Worm (Caenorhabditis elegans) whole organism, L2 larva: ENCODE measurements around the gene ZK177.11.
A peak's percentile ranks its signal among the peaks of the same experiment; 100 is the strongest.

ENCODE experiments used
- C34F6.9 ChIP-seq: fragments of 150-350 bp; optimal IDR thresholded peaks from 2 replicates; lab custom pipeline; 2014; ENCODE audit warnings: missing biosample characterization, missing genetic modification characterization
- F13H6.1 ChIP-seq: sonication (generic microtip); optimal IDR thresholded peaks from 2 replicates; lab custom pipeline; 2016; ENCODE audit warnings: missing genetic modification characterization, missing compliant biosample characterization
- alr-1 ChIP-seq: fragments of 150-350 bp; optimal IDR thresholded peaks from 2 replicates; lab custom pipeline; 2014; ENCODE audit warnings: missing biosample characterization, missing genetic modification characterization
- ama-1 ChIP-seq: fragments of 150-350 bp; optimal IDR thresholded peaks from 2 replicates; lab custom pipeline; 2018; ENCODE audit warnings: inconsistent platforms
- ceh-16 ChIP-seq: fragments of 150-350 bp; optimal IDR thresholded peaks from 2 replicates; lab custom pipeline; 2014; ENCODE audit warnings: missing biosample characterization, missing genetic modification characterization
- crh-2 ChIP-seq: sonication (generic microtip); optimal IDR thresholded peaks from 2 replicates; lab custom pipeline; 2017; ENCODE audit warnings: missing biosample characterization, missing genetic modification characterization
- fos-1 ChIP-seq: fragments of 150-350 bp; optimal IDR thresholded peaks from 2 replicates; lab custom pipeline; 2014; ENCODE audit warnings: missing biosample characterization, missing genetic modification characterization
- gmeb-1 ChIP-seq: fragments of 150-350 bp; optimal IDR thresholded peaks from 2 replicates; lab custom pipeline; 2014; ENCODE audit warnings: missing biosample characterization, missing genetic modification characterization
- lin-11 ChIP-seq: fragments of 150-350 bp; sonication (generic microtip); optimal IDR thresholded peaks from 2 replicates; lab custom pipeline; 2014; ENCODE audit warnings: missing biosample characterization, missing genetic modification characterization, inconsistent platforms, mixed read lengths
- lin-39 ChIP-seq: fragments of 150-350 bp; optimal IDR thresholded peaks from 2 replicates; lab custom pipeline; 2014; ENCODE audit warnings: missing biosample characterization, missing genetic modification reagents, missing genetic modification characterization
- lsy-2 ChIP-seq, 2 experiments: fragments of 150-350 bp in 1 of 2; sonication (generic microtip) in 1 of 2; optimal IDR thresholded peaks; 2 replicates each; lab custom pipeline; 2014 to 2017; ENCODE audit warnings: missing biosample characterization in 2 of 2, missing genetic modification characterization in 2 of 2
- mab-5 ChIP-seq: fragments of 150-350 bp; optimal IDR thresholded peaks from 2 replicates; lab custom pipeline; 2014; ENCODE audit warnings: missing biosample characterization, missing genetic modification characterization
- mbf-1 ChIP-seq: sonication (generic microtip); optimal IDR thresholded peaks from 2 replicates; lab custom pipeline; 2017; ENCODE audit warnings: missing biosample characterization, missing genetic modification characterization
- mdl-1 ChIP-seq, 2 experiments: fragments of 150-350 bp in 1 of 2; sonication (generic microtip) in 1 of 2; optimal IDR thresholded peaks; 2 replicates each; lab custom pipeline; 2017; ENCODE audit warnings: missing biosample characterization in 2 of 2, missing genetic modification characterization in 2 of 2
- nhr-10 ChIP-seq: sonication (generic microtip); optimal IDR thresholded peaks from 2 replicates; lab custom pipeline; 2017; ENCODE audit warnings: missing biosample characterization, missing genetic modification characterization
- nhr-129 ChIP-seq: fragments of 150-350 bp; optimal IDR thresholded peaks from 2 replicates; lab custom pipeline; 2014; ENCODE audit warnings: missing biosample characterization, missing genetic modification characterization
- nhr-21 ChIP-seq: fragments of 150-350 bp; optimal IDR thresholded peaks from 2 replicates; lab custom pipeline; 2014; ENCODE audit warnings: missing biosample characterization, missing genetic modification characterization
- nhr-23 ChIP-seq: fragments of 150-350 bp; optimal IDR thresholded peaks from 2 replicates; lab custom pipeline; 2014; ENCODE audit warnings: missing biosample characterization, missing genetic modification reagents, missing genetic modification characterization
- nhr-25 ChIP-seq: fragments of 150-350 bp; sonication (generic microtip); optimal IDR thresholded peaks from 3 replicates; lab custom pipeline; 2014; ENCODE audit warnings: missing biosample characterization, missing genetic modification characterization
- nhr-77 ChIP-seq: fragments of 150-350 bp; optimal IDR thresholded peaks from 2 replicates; lab custom pipeline; 2014; ENCODE audit warnings: missing biosample characterization, missing genetic modification characterization
- peb-1 ChIP-seq: fragments of 150-350 bp; optimal IDR thresholded peaks from 2 replicates; lab custom pipeline; 2014; ENCODE audit warnings: missing biosample characterization, missing genetic modification characterization
- skn-1 ChIP-seq: sonication (generic microtip); optimal IDR thresholded peaks from 2 replicates; lab custom pipeline; 2017; ENCODE audit warnings: missing biosample characterization, missing genetic modification characterization
- sma-3 ChIP-seq: sonication (generic microtip); optimal IDR thresholded peaks from 2 replicates; lab custom pipeline; 2016; ENCODE audit warnings: missing genetic modification reagents, missing genetic modification characterization, missing compliant biosample characterization
- sma-9 ChIP-seq, 2 experiments: fragments of 150-350 bp in 1 of 2; sonication (generic microtip) in 1 of 2; optimal IDR thresholded peaks; 2 replicates each; lab custom pipeline; 2014 to 2016; ENCODE audit warnings: missing genetic modification characterization in 2 of 2, mild to moderate bottlenecking in 1 of 2, missing biosample characterization in 1 of 2, missing compliant biosample characterization in 1 of 2, missing genetic modification reagents in 1 of 2, moderate library complexity in 1 of 2
- unc-39 ChIP-seq: fragments of 150-350 bp; optimal IDR thresholded peaks from 2 replicates; lab custom pipeline; 2014; ENCODE audit warnings: missing biosample characterization, missing genetic modification characterization
- unc-55 ChIP-seq: fragments of 150-350 bp; sonication (generic microtip); optimal IDR thresholded peaks from 3 replicates; lab custom pipeline; 2014; ENCODE audit warnings: missing biosample characterization, missing genetic modification reagents, missing genetic modification characterization
- ztf-11 ChIP-seq: sonication (generic microtip); optimal IDR thresholded peaks from 2 replicates; lab custom pipeline; 2017; ENCODE audit warnings: missing biosample characterization, missing genetic modification characterization

The ZK177.11 gene

DNA sequence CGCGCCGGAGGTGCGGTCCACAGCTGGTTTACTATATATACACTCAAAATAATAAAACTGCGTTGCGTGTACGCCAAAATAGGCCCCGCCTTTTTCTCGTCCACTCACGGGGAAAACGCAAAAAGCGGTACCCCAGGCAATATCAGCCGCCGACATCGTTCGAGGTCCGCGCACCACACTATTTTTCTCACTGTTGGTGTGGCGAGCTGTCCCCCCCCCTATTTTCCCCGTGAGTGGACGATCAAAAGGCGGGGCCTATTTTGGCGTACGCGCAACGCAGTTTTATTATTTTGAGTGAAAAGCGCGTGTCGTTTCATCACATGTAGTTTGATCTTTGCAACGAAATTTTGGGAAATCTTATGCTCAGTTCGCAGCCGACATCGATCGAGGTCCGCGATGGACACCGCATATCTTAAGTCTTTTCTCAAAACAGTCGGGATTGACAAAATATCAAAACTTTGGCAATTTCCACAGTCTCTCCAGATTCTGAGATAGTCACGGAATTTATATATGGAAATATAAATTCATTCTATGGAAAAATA, 42.4 kb downstream of the ZK177.11 start:
- TF ChIP-seq ama-1 (lab: Kevin White, UChicago): no peak
- TF ChIP-seq nhr-23 (tag; lab: Kevin White, UChicago): no peak
- TF ChIP-seq gmeb-1: no peak
- TF ChIP-seq ceh-16: no peak
- no peak for TF ChIP-seq mab-5
- no peak for TF ChIP-seq unc-55
- no peak for TF ChIP-seq ztf-11 (tag; lab: Kevin White, UChicago)
- no peak for TF ChIP-seq F13H6.1 (tag; lab: Kevin White, UChicago)
- no peak for TF ChIP-seq nhr-77 (tag; lab: Kevin White, UChicago)

DNA sequence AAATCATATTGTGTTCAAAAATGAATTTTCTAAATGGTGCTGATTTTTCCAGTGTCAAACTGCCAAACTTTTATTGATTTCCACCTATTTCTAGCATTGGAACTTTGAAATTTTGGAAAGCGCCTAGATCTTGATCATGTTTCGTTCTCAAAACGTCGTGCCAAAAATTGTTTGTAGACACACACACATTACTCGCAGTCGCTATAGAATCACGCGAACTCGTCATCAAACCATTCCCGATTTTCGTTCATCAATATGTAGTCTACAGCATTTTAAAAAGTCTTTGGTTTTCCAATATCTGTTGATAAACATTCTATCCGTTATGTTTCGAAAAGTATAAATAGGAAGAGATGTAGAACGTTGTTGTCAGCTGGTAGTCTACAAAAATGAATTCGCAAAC, 47.5 kb downstream of the ZK177.11 start, which contains the start of the genes C17C3.1 and C17C3.15:
Gene C17C3.1 (plus strand): TSS at position 301 of the 400 bp plus-strand sequence.
Gene C17C3.15 (plus strand): TSS at position 383 of the 400 bp plus-strand sequence.
- TF ChIP-seq alr-1 (tag; lab: Kevin White, UChicago): no peak
- no peak for TF ChIP-seq mbf-1 (tag; lab: Kevin White, UChicago)
- no peak for TF ChIP-seq peb-1 (tag; lab: Kevin White, UChicago)
- TF ChIP-seq gmeb-1: no peak
- peak; percentile 5 for TF ChIP-seq sma-9 (GFP tag; optimal IDR thresholded peaks at IDR 0.05; lab: Kevin White, UChicago)
- no peak for TF ChIP-seq sma-9 (tag; optimal IDR thresholded peaks at IDR 0.05; lab: Kevin White, UChicago)
- TF ChIP-seq, all 48 proteins: peak for 1

DNA sequence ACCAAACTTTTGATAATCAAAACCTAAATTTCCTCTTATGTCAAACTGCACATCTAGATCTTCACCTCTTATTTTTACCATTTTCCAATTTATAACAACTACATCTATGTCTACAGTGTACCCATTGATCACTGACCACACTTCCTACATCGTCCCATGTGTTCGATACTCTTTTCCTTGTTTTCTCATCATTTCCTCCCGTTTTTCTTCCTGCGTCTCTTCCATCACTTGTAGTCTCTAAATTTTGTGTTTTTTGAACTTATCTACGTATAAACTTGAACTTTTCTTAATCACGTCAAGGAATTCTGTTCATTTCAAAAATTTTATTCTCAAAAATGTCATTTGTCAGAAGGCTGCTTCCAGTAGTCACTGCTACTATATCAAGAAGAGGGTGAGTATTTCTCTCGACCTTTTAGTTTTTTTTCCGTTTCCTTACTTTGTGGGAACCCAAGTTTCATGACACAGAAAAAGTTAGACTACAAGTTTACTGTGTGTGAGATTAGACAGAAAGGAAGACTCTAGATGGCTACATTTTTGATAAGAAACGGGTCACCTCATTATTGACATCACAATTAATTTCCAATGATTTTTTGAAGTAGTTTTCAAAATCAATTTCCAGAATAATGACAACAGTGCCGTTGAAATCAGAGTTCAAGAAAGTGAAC, 49.5 kb downstream of the ZK177.11 start:
- peak; percentile 67 for TF ChIP-seq crh-2 (tag; lab: Kevin White, UChicago)
- TF ChIP-seq mbf-1 (tag; lab: Kevin White, UChicago): no peak
- no peak for TF ChIP-seq fos-1 (tag; lab: Kevin White, UChicago)
- peak; percentile 47 for TF ChIP-seq nhr-129 (tag; lab: Kevin White, UChicago)
- peak; percentile 83 for TF ChIP-seq nhr-21 (tag; lab: Kevin White, UChicago)
- peak; percentile 61 for TF ChIP-seq nhr-25 (tag; lab: Kevin White, UChicago)
- peak; percentile 85 for TF ChIP-seq sma-9 (GFP tag; optimal IDR thresholded peaks at IDR 0.05; lab: Kevin White, UChicago)
- TF ChIP-seq sma-9 (tag; optimal IDR thresholded peaks at IDR 0.05; lab: Kevin White, UChicago): no peak
- TF ChIP-seq nhr-10 (tag; lab: Kevin White, UChicago): peak; percentile 77
- peak; percentile 61 for TF ChIP-seq F13H6.1 (tag; lab: Kevin White, UChicago)
- peak; percentile 24 for TF ChIP-seq C34F6.9
- TF ChIP-seq mdl-1 (tag; optimal IDR thresholded peaks at IDR 0.05; lab: Kevin White, UChicago): no peak
- TF ChIP-seq lin-11 (tag; lab: Kevin White, UChicago): no peak
- TF ChIP-seq lin-39 (tag; lab: Kevin White, UChicago): no peak
- TF ChIP-seq lsy-2 (tag; optimal IDR thresholded peaks at IDR 0.05; lab: Kevin White, UChicago): peak in 1 of 2 experiments; percentile 59
- TF ChIP-seq unc-39 (tag; lab: Kevin White, UChicago): no peak
- peak; percentile 79 for TF ChIP-seq skn-1
- peak; percentile 69 for TF ChIP-seq sma-3 (GFP tag; lab: Kevin White, UChicago)
